Worm (Caenorhabditis elegans) whole organism, L3 larva: ENCODE results near the gene flwr-1.

Experiments used
- ama-1 ChIP-seq: fragments of 150-350 bp; optimal IDR thresholded peaks from 2 replicates; lab custom pipeline; 2018
- fkh-10 ChIP-seq: sonication (generic microtip); optimal IDR thresholded peaks from 2 replicates; lab custom pipeline; 2017; ENCODE audit warnings: missing biosample characterization, missing genetic modification reagents, missing genetic modification characterization
- lin-39 ChIP-seq: fragments of 150-350 bp; optimal IDR thresholded peaks from 2 replicates; lab custom pipeline; 2018; ENCODE audit warnings: missing biosample characterization, missing genetic modification reagents, missing genetic modification characterization
- nhr-12 ChIP-seq: fragments of 150-350 bp; optimal IDR thresholded peaks from 2 replicates; lab custom pipeline; 2014; ENCODE audit warnings: missing biosample characterization, missing genetic modification characterization
- tbx-2 ChIP-seq: sonication (generic microtip); optimal IDR thresholded peaks from 2 replicates; lab custom pipeline; 2016; ENCODE audit warnings: mild to moderate bottlenecking, missing genetic modification characterization, missing compliant biosample characterization

DNA sequence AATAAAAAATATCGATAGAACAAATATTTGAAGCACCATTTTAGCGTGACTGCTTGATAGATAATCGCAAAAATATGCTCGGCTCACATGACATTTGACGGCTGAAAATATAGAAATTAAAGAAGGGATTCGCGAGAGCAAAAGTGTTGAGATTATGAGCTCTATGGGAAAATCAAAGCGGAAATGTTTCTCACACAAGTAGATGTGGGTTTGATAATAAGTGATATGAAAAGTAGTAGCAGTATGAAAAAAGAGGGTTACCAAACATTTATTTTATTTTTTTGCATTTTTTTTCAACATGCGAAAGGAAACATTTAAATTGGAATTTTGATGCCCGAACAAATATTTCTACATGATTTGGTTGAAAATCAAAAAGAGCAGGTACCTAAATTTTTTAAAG, 21.2 kb upstream of the flwr-1 start, which contains the start of gene iglr-1:
- no peak for TF ChIP-seq nhr-12 (tag; lab: Kevin White, UChicago)
- TF ChIP-seq tbx-2 (tag; lab: Kevin White, UChicago) = no peak
- TF ChIP-seq lin-39 (tag; lab: Kevin White, UChicago) = no peak
- TF ChIP-seq fkh-10 (GFP tag; lab: Kevin White, UChicago) = no peak
- TF ChIP-seq ama-1 = no peak
